Worm (Caenorhabditis elegans) whole organism, L3 larva: Measurements from ENCODE around the gene lurp-4.

Experiments used
- R02D3.7 ChIP-seq: fragments of 150-350 bp; optimal IDR thresholded peaks from 2 replicates; lab custom pipeline; 2014; ENCODE audit warnings: missing biosample characterization, missing genetic modification characterization
- ZK546.5 ChIP-seq: sonication (generic microtip); optimal IDR thresholded peaks from 2 replicates; lab custom pipeline; 2017; ENCODE audit warnings: missing biosample characterization, missing genetic modification characterization
- ama-1 ChIP-seq: fragments of 150-350 bp; optimal IDR thresholded peaks from 2 replicates; lab custom pipeline; 2018
- ceh-16 ChIP-seq: sonication (generic microtip); optimal IDR thresholded peaks from 2 replicates; lab custom pipeline; 2017; ENCODE audit warnings: missing biosample characterization, missing genetic modification characterization
- ceh-28 ChIP-seq: fragments of 150-350 bp; optimal IDR thresholded peaks from 2 replicates; lab custom pipeline; 2014; ENCODE audit warnings: missing biosample characterization, missing genetic modification reagents, missing genetic modification characterization
- egl-27 ChIP-seq: sonication (generic microtip); optimal IDR thresholded peaks from 4 replicates; lab custom pipeline; 2017; ENCODE audit warnings: missing biosample characterization, missing genetic modification reagents, missing genetic modification characterization
- egl-5 ChIP-seq: fragments of 150-350 bp; optimal IDR thresholded peaks from 2 replicates; lab custom pipeline; 2017; ENCODE audit warnings: missing biosample characterization, missing genetic modification reagents, missing genetic modification characterization, inconsistent platforms
- elt-1 ChIP-seq: fragments of 150-350 bp; optimal IDR thresholded peaks from 2 replicates; lab custom pipeline; 2014; ENCODE audit warnings: missing biosample characterization, missing genetic modification characterization
- elt-2 ChIP-seq: sonication (generic microtip); optimal IDR thresholded peaks from 2 replicates; lab custom pipeline; 2016; ENCODE audit warnings: missing genetic modification reagents, mild to moderate bottlenecking, missing genetic modification characterization, missing compliant biosample characterization
- fkh-2 ChIP-seq: fragments of 150-350 bp; optimal IDR thresholded peaks from 2 replicates; lab custom pipeline; 2014; ENCODE audit warnings: missing biosample characterization, missing genetic modification reagents, missing genetic modification characterization
- fos-1 ChIP-seq: fragments of 150-350 bp; optimal IDR thresholded peaks from 2 replicates; lab custom pipeline; 2014; ENCODE audit warnings: missing biosample characterization, missing genetic modification characterization
- jun-1 ChIP-seq: fragments of 150-350 bp; optimal IDR thresholded peaks from 2 replicates; lab custom pipeline; 2014; ENCODE audit warnings: missing biosample characterization, missing genetic modification reagents, missing genetic modification characterization
- lin-15B ChIP-seq: fragments of 150-350 bp; optimal IDR thresholded peaks from 2 replicates; lab custom pipeline; 2014; ENCODE audit warnings: missing biosample characterization, missing genetic modification characterization
- mml-1 ChIP-seq: fragments of 150-350 bp; sonication (generic microtip); optimal IDR thresholded peaks from 3 replicates; lab custom pipeline; 2014; ENCODE audit warnings: missing biosample characterization, missing genetic modification characterization
- nfya-1 ChIP-seq: sonication (generic microtip); optimal IDR thresholded peaks from 2 replicates; lab custom pipeline; 2017; ENCODE audit warnings: missing genetic modification characterization, mild to moderate bottlenecking, missing compliant biosample characterization, antibody characterized with exemption, moderate library complexity; ENCODE audit not compliant: insufficient read depth
- nhr-11 ChIP-seq: fragments of 150-350 bp; optimal IDR thresholded peaks from 2 replicates; lab custom pipeline; 2014; ENCODE audit warnings: missing biosample characterization, missing genetic modification characterization
- nhr-12 ChIP-seq: fragments of 150-350 bp; optimal IDR thresholded peaks from 2 replicates; lab custom pipeline; 2014; ENCODE audit warnings: missing biosample characterization, missing genetic modification characterization
- nhr-23 ChIP-seq: fragments of 150-350 bp; optimal IDR thresholded peaks from 2 replicates; lab custom pipeline; 2014; ENCODE audit warnings: missing biosample characterization, missing genetic modification reagents, missing genetic modification characterization
- nhr-237 ChIP-seq: fragments of 150-350 bp; optimal IDR thresholded peaks from 2 replicates; lab custom pipeline; 2014; ENCODE audit warnings: missing biosample characterization, missing genetic modification characterization
- nhr-43 ChIP-seq: sonication (generic microtip); optimal IDR thresholded peaks from 2 replicates; lab custom pipeline; 2016; ENCODE audit warnings: mild to moderate bottlenecking, missing genetic modification characterization, missing compliant biosample characterization; ENCODE audit not compliant: poor library complexity, severe bottlenecking
- nhr-67 ChIP-seq: fragments of 150-350 bp; optimal IDR thresholded peaks from 2 replicates; lab custom pipeline; 2014; ENCODE audit warnings: missing biosample characterization, missing genetic modification characterization
- nhr-76 ChIP-seq: fragments of 150-350 bp; sonication (generic microtip); optimal IDR thresholded peaks from 5 replicates; lab custom pipeline; 2014; ENCODE audit warnings: missing biosample characterization, missing genetic modification characterization
- pha-4 ChIP-seq: fragments of 150-350 bp; optimal IDR thresholded peaks from 2 replicates; lab custom pipeline; 2014; ENCODE audit warnings: missing biosample characterization, missing genetic modification reagents, missing genetic modification characterization
- pqm-1 ChIP-seq: fragments of 150-350 bp; optimal IDR thresholded peaks from 2 replicates; lab custom pipeline; 2017; ENCODE audit warnings: missing biosample characterization, missing genetic modification characterization, inconsistent platforms
- sea-2 ChIP-seq: fragments of 150-350 bp; sonication (generic microtip); optimal IDR thresholded peaks from 4 replicates; lab custom pipeline; 2014; ENCODE audit warnings: missing biosample characterization, missing genetic modification reagents, missing genetic modification characterization
- skn-1 ChIP-seq: fragments of 150-350 bp; optimal IDR thresholded peaks from 2 replicates; lab custom pipeline; 2014; ENCODE audit warnings: missing biosample characterization, missing genetic modification characterization
- snpc-4 ChIP-seq: fragments of 150-350 bp; optimal IDR thresholded peaks from 2 replicates; lab custom pipeline; 2014; ENCODE audit warnings: missing biosample characterization, missing genetic modification characterization
- unc-39 ChIP-seq: sonication (generic microtip); optimal IDR thresholded peaks from 4 replicates; lab custom pipeline; 2017; ENCODE audit warnings: missing biosample characterization, missing genetic modification characterization
- unc-62 ChIP-seq: fragments of 150-350 bp; sonication (generic microtip); optimal IDR thresholded peaks from 4 replicates; lab custom pipeline; 2014; ENCODE audit warnings: missing biosample characterization, missing genetic modification reagents, missing genetic modification characterization
- ztf-11 ChIP-seq: fragments of 150-350 bp; optimal IDR thresholded peaks from 2 replicates; lab custom pipeline; 2014; ENCODE audit warnings: missing biosample characterization, missing genetic modification characterization
- ztf-4 ChIP-seq: fragments of 150-350 bp; optimal IDR thresholded peaks from 2 replicates; lab custom pipeline; 2014; ENCODE audit warnings: missing biosample characterization, missing genetic modification characterization

lurp-4 gene

ce11 chrV:13092349-13092748, at the start of gene lurp-4:
lurp-4 (plus strand) TSS chrV:13092649.
- TF ChIP-seq snpc-4 (tag; lab: Kevin White, UChicago) (no peak), ZK546.5 (no peak), egl-5 (tag; lab: Kevin White, UChicago) (no peak), ztf-4 (tag; lab: Kevin White, UChicago) (no peak), fos-1 (tag; lab: Kevin White, UChicago) (no peak), sea-2 (GFP tag; lab: Kevin White, UChicago) (no peak), mml-1 (tag; lab: Kevin White, UChicago) (no peak), unc-39 (tag; lab: Kevin White, UChicago) (no peak), egl-27 (no peak), R02D3.7 (tag; lab: Kevin White, UChicago) (no peak), unc-62 (GFP tag; lab: Kevin White, UChicago) (no peak), lin-15B (tag; lab: Kevin White, UChicago) (no peak), elt-2 (tag; lab: Kevin White, UChicago) (no peak), nhr-237 (tag; lab: Kevin White, UChicago) (no peak), ztf-11 (tag; lab: Kevin White, UChicago) (no peak), ceh-16 (no peak), ceh-28 (tag; lab: Kevin White, UChicago) (no peak)

- TF ChIP-seq nhr-76 (tag; lab: Kevin White, UChicago) (no peak), snpc-4 (tag; lab: Kevin White, UChicago) (no peak), nhr-67 (tag; lab: Kevin White, UChicago) (no peak), nhr-12 (tag; lab: Kevin White, UChicago) (no peak), pqm-1 (tag; lab: Kevin White, UChicago) (peak; percentile 89), pha-4 (peak; percentile 14), skn-1 (no peak), unc-62 (GFP tag; lab: Kevin White, UChicago) (peak; percentile 20), jun-1 (peak; percentile 37), nhr-43 (tag; lab: Kevin White, UChicago) (no peak), nhr-23 (no peak), egl-5 (tag; lab: Kevin White, UChicago) (no peak), ceh-16 (no peak), elt-2 (tag; lab: Kevin White, UChicago) (peak; percentile 94), ama-1 (lab: Kevin White, UChicago) (peak; percentile 62), ztf-4 (tag; lab: Kevin White, UChicago) (no peak)
These were observed 49.2 kb upstream of the lurp-4 start, which contains the start of gene lap-2 for ce11 chrV:13043195-13043762. lap-2 (plus strand) TSS chrV:13043712.

- TF ChIP-seq pqm-1 (tag; lab: Kevin White, UChicago) (peak; percentile 62), nhr-43 (tag; lab: Kevin White, UChicago) (no peak), mml-1 (tag; lab: Kevin White, UChicago) (no peak), elt-2 (tag; lab: Kevin White, UChicago) (peak; percentile 77), fkh-2 (tag; lab: Kevin White, UChicago) (no peak), nhr-11 (tag; lab: Kevin White, UChicago) (no peak), elt-1 (no peak), pha-4 (peak; percentile 18), nfya-1 (no peak)
These were observed 48.5 kb upstream of the lurp-4 start for ce11 chrV:13043832-13044521.

- TF ChIP-seq egl-27 = no peak
- TF ChIP-seq ama-1 (lab: Kevin White, UChicago) = peak; percentile 9
These were observed 47.4 kb upstream of the lurp-4 start for ce11 chrV:13045017-13045416.
